Fruit fly (Drosophila melanogaster): ENCODE data around the gene CG32640.

dm6 chrX:13192239-13192638 lies 14.4 kb downstream of the CG32640 start:
- TF ChIP-seq HLH106 (tag; optimal IDR thresholded peaks at IDR 0.05): no peak
- no peak for TF ChIP-seq N (GFP tag; optimal IDR thresholded peaks at IDR 0.05)
- no peak for TF ChIP-seq pan (optimal IDR thresholded peaks at IDR 0.05)
- no peak for TF ChIP-seq ey (GFP tag; optimal IDR thresholded peaks at IDR 0.05)
- TF ChIP-seq CG9705 (GFP tag; optimal IDR thresholded peaks at IDR 0.05): no peak
- TF ChIP-seq OdsH (GFP tag; optimal IDR thresholded peaks at IDR 0.05): no peak
- TF ChIP-seq br (GFP tag; optimal IDR thresholded peaks at IDR 0.05): no peak
- no peak for TF ChIP-seq tai (GFP tag; optimal IDR thresholded peaks at IDR 0.05)
- TF ChIP-seq fru (GFP tag; optimal IDR thresholded peaks at IDR 0.05): no peak
- TF ChIP-seq Rel (GFP tag; optimal IDR thresholded peaks at IDR 0.05): no peak
- TF ChIP-seq Rel (tag; optimal IDR thresholded peaks at IDR 0.05): no peak
- no peak for TF ChIP-seq foxo (GFP tag; optimal IDR thresholded peaks at IDR 0.05)
- TF ChIP-seq sage (GFP tag; optimal IDR thresholded peaks at IDR 0.05): no peak
- TF ChIP-seq rgr (GFP tag; optimal IDR thresholded peaks at IDR 0.05): no peak
